Fruit fly (Drosophila melanogaster) whole organism, wandering third instar larva: ENCODE measurements around the gene Rab39.

Experiments
- CG32264 ChIP-seq: fragments of 200-800 bp; sonication (Bioruptor generic); optimal IDR thresholded peaks from 2 replicates; lab custom pipeline; 2016; ENCODE audit warnings: missing biosample characterization, missing genetic modification characterization
- CG9705 ChIP-seq: fragments of 200-800 bp; sonication (Bioruptor generic); optimal IDR thresholded peaks from 2 replicates; lab custom pipeline; 2018; ENCODE audit warnings: missing biosample characterization, mild to moderate bottlenecking, missing genetic modification characterization
- Hnf4 ChIP-seq: fragments of 200-800 bp; sonication (Bioruptor generic); optimal IDR thresholded peaks from 2 replicates; lab custom pipeline; 2016; ENCODE audit warnings: missing biosample characterization, mild to moderate bottlenecking, missing genetic modification characterization
- Hr83 ChIP-seq: fragments of 200-300 bp; sonication (Bioruptor generic); optimal IDR thresholded peaks from 2 replicates; lab custom pipeline; 2016; ENCODE audit warnings: missing biosample characterization, mild to moderate bottlenecking, missing genetic modification characterization, moderate library complexity; ENCODE audit not compliant: poor library complexity, severe bottlenecking
- br ChIP-seq: fragments of 200-800 bp; sonication (Bioruptor generic); optimal IDR thresholded peaks from 2 replicates; lab custom pipeline; 2016; ENCODE audit warnings: missing biosample characterization, missing genetic modification characterization
- brk ChIP-seq: fragments of 200-800 bp; sonication (Bioruptor generic); optimal IDR thresholded peaks from 2 replicates; lab custom pipeline; 2016; ENCODE audit warnings: missing biosample characterization, mild to moderate bottlenecking, missing genetic modification characterization
- pan ChIP-seq: fragments of >200 bp; optimal IDR thresholded peaks from 2 replicates; lab custom pipeline; 2017

DNA sequence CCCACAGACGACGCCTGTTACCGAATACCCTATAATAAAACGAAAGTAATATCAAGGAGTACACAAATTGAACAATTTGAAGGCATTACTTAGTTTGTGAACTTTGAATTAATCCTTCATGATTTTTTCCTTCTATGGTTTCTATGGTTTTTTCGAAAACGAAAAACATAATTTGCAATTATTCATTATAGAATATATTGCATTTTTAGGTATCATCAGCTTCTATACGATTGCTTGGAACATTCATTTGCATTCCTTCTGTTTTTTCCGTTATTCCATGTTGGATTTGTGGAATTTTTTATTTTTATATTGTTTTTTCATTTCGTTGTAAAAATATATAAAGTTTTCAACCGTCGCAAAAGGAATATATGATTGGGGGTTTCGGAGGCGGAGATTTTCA, 19.3 kb upstream of the Rab39 start:
- no peak for TF ChIP-seq br
- TF ChIP-seq CG9705 (GFP tag; lab: Kevin White, UChicago) = no peak
- no peak for TF ChIP-seq Hnf4
- no peak for TF ChIP-seq CG32264
- no peak for TF ChIP-seq brk (GFP tag; lab: Kevin White, UChicago)
- TF ChIP-seq pan (lab: Kevin White, UChicago) = no peak
- TF ChIP-seq Hr83 (GFP tag; lab: Kevin White, UChicago) = no peak
